Fruit fly (Drosophila melanogaster): Measurements from ENCODE around the gene CG4259.

DNA sequence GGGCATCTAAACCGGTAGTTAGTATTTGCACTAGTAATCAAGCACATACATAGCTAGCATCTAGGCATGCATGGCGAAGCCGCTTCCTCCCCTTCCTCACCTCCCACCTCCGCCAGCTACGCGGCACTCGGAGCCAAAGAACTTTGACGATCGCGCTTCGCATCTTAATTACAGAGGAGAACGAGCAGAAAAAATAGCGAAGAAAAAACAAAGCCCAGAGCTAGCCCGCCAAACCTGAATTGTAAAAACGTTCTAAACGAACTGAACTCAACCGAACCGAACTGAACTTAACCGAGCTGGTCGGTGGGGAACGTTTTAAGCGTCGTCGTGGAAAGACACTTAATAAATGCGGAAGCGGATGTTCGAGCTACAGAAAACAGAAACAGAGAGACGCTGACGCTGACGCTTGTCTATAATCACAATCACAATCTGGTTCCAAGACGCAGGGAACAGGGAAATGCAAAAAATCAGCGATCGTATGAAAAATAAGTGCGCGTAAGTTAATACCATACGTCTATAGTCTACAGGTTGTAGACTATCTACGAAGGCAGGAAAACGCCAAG is 39.9 kb upstream of the CG4259 start:
- TF ChIP-seq sisA (GFP tag; IDR thresholded peaks at IDR 0.05) (no peak), sc (optimal IDR thresholded peaks at IDR 0.05) (no peak), sc (GFP tag; optimal IDR thresholded peaks at IDR 0.05) (no peak), Sin3A (optimal IDR thresholded peaks at IDR 0.05) (no peak), CG10979 (tag; optimal IDR thresholded peaks at IDR 0.05) (no peak), CG8089 (GFP tag; optimal IDR thresholded peaks at IDR 0.05) (no peak), lola (GFP tag; optimal IDR thresholded peaks at IDR 0.05) (no peak), chn (GFP tag; optimal IDR thresholded peaks at IDR 0.05) (no peak), BEAF-32 (GFP tag; optimal IDR thresholded peaks at IDR 0.05) (no peak), CG8765 (GFP tag; IDR thresholded peaks at IDR 0.05) (no peak), CTCF (GFP tag; optimal IDR thresholded peaks at IDR 0.05) (no peak)
